Worm (Caenorhabditis elegans) whole organism, L4 larva: Measurements from ENCODE around the gene slcf-1.

Source experiments
- F37D6.2 ChIP-seq: sonication (generic microtip); optimal IDR thresholded peaks from 2 replicates; lab custom pipeline; 2016; ENCODE audit warnings: mild to moderate bottlenecking, missing genetic modification characterization, missing compliant biosample characterization
- R02D3.7 ChIP-seq: fragments of 150-350 bp; sonication (generic microtip); optimal IDR thresholded peaks from 3 replicates; lab custom pipeline; 2014; ENCODE audit warnings: missing biosample characterization, missing genetic modification characterization
- Y105C5A.15 ChIP-seq: fragments of 200-800 bp; sonication (Bioruptor generic); IDR thresholded peaks from 2 replicates; pipeline ENCODE4 v1.3.6; 2022; ENCODE audit warnings: missing genetic modification characterization, missing compliant biosample characterization
- aly-2 ChIP-seq: sonication (generic microtip); optimal IDR thresholded peaks from 2 replicates; lab custom pipeline; 2018; ENCODE audit warnings: missing biosample characterization, missing genetic modification characterization
- ama-1 ChIP-seq: fragments of 150-350 bp; optimal IDR thresholded peaks from 2 replicates; lab custom pipeline; 2014; ENCODE audit warnings: inconsistent platforms, mixed read lengths
- arid-1 ChIP-seq: fragments of 200-800 bp; sonication (Bioruptor generic); conservative IDR thresholded peaks from 2 replicates; pipeline ENCODE4 v1.3.6; 2022; ENCODE audit warnings: missing genetic modification reagents, missing genetic modification characterization, missing compliant biosample characterization
- attf-4 ChIP-seq: sonication (generic microtip); optimal IDR thresholded peaks from 3 replicates; lab custom pipeline; 2017; ENCODE audit warnings: missing biosample characterization, missing genetic modification characterization
- ceh-20 ChIP-seq: fragments of 200-800 bp; sonication (Bioruptor generic); IDR thresholded peaks from 2 replicates; pipeline ENCODE4 v1.3.6; 2022; ENCODE audit warnings: missing genetic modification reagents, missing genetic modification characterization, missing compliant biosample characterization
- ceh-32 ChIP-seq: sonication (generic microtip); optimal IDR thresholded peaks from 2 replicates; lab custom pipeline; 2016; ENCODE audit warnings: mild to moderate bottlenecking, missing genetic modification characterization, missing compliant biosample characterization; ENCODE audit not compliant: poor library complexity
- ceh-44 ChIP-seq: fragments of 200-800 bp; sonication (Bioruptor generic); IDR thresholded peaks from 2 replicates; pipeline ENCODE4 v1.3.6; 2022; ENCODE audit warnings: missing genetic modification reagents, missing genetic modification characterization, missing compliant biosample characterization
- ces-1 ChIP-seq: fragments of 150-350 bp; sonication (generic microtip); optimal IDR thresholded peaks from 4 replicates; lab custom pipeline; 2014; ENCODE audit warnings: missing biosample characterization, missing genetic modification reagents, missing genetic modification characterization
- daf-16 ChIP-seq, 3 experiments: sonication (generic microtip); optimal IDR thresholded peaks; 2 replicates each; lab custom pipeline; 2016 to 2017; ENCODE audit warnings: missing genetic modification characterization in 3 of 3, missing genetic modification reagents in 3 of 3, mild to moderate bottlenecking in 2 of 3, missing compliant biosample characterization in 2 of 3, missing biosample characterization in 1 of 3, moderate library complexity in 1 of 3
- daf-19 ChIP-seq: fragments of 200-800 bp; sonication (Bioruptor generic); conservative IDR thresholded peaks from 2 replicates; pipeline ENCODE4 v1.3.6; 2022; ENCODE audit warnings: missing genetic modification characterization, missing compliant biosample characterization
- daf-8 ChIP-seq: fragments of 200-800 bp; sonication (Bioruptor generic); IDR thresholded peaks from 2 replicates; pipeline ENCODE4 v1.3.6; 2022; ENCODE audit warnings: missing genetic modification characterization, missing compliant biosample characterization
- dmd-6 ChIP-seq: fragments of 200-800 bp; sonication (Bioruptor generic); IDR thresholded peaks from 2 replicates; pipeline ENCODE4 v1.3.6; 2022; ENCODE audit warnings: missing genetic modification reagents, missing genetic modification characterization, missing compliant biosample characterization
- dmd-9 ChIP-seq: fragments of 200-800 bp; sonication (Bioruptor generic); IDR thresholded peaks from 2 replicates; pipeline ENCODE4 v1.3.6; 2022; ENCODE audit warnings: missing genetic modification reagents, missing genetic modification characterization, missing compliant biosample characterization
- dve-1 ChIP-seq: sonication (generic microtip); optimal IDR thresholded peaks from 2 replicates; lab custom pipeline; 2017; ENCODE audit warnings: antibody characterized with exemption, mild to moderate bottlenecking, missing genetic modification characterization, missing compliant biosample characterization; ENCODE audit not compliant: insufficient read depth
- fkh-10 ChIP-seq: fragments of 150-350 bp; optimal IDR thresholded peaks from 2 replicates; lab custom pipeline; 2014; ENCODE audit warnings: missing biosample characterization, missing genetic modification reagents, missing genetic modification characterization
- fos-1 ChIP-seq: fragments of 150-350 bp; optimal IDR thresholded peaks from 2 replicates; lab custom pipeline; 2014; ENCODE audit warnings: missing biosample characterization, missing genetic modification characterization
- gei-8 ChIP-seq: fragments of 200-800 bp; sonication (Bioruptor generic); optimal IDR thresholded peaks from 2 replicates; lab custom pipeline; 2018; ENCODE audit warnings: mild to moderate bottlenecking, missing genetic modification characterization, missing compliant biosample characterization
- hif-1 ChIP-seq, 2 experiments: sonication (generic microtip); optimal IDR thresholded peaks; 2 replicates each; lab custom pipeline; 2016 to 2017; ENCODE audit warnings: missing compliant biosample characterization in 2 of 2, missing genetic modification characterization in 2 of 2, missing genetic modification reagents in 2 of 2, missing genotype in 2 of 2, mild to moderate bottlenecking in 1 of 2
- hlh-11 ChIP-seq: fragments of 200-800 bp; sonication (Bioruptor generic); optimal IDR thresholded peaks from 2 replicates; lab custom pipeline; 2018; ENCODE audit warnings: mild to moderate bottlenecking, missing genetic modification characterization, missing compliant biosample characterization
- hlh-30 ChIP-seq: sonication (generic microtip); optimal IDR thresholded peaks from 2 replicates; lab custom pipeline; 2017; ENCODE audit warnings: antibody characterized with exemption, mild to moderate bottlenecking, missing genetic modification characterization, missing compliant biosample characterization; ENCODE audit not compliant: insufficient read depth
- hmg-1.1 ChIP-seq: fragments of 200-800 bp; sonication (Bioruptor generic); IDR thresholded peaks from 2 replicates; pipeline ENCODE4 v1.3.6; 2022; ENCODE audit warnings: missing genetic modification reagents, missing genetic modification characterization, missing compliant biosample characterization
- lin-13 ChIP-seq: fragments of 150-350 bp; optimal IDR thresholded peaks from 2 replicates; lab custom pipeline; 2014; ENCODE audit warnings: missing biosample characterization, missing genetic modification reagents, missing genetic modification characterization
- lin-15B ChIP-seq: fragments of 150-350 bp; sonication (generic microtip); optimal IDR thresholded peaks from 3 replicates; lab custom pipeline; 2014; ENCODE audit warnings: missing biosample characterization, missing genetic modification characterization
- lsy-2 ChIP-seq, 2 experiments: fragments of 150-350 bp in 1 of 2; sonication (generic microtip) in 1 of 2; optimal IDR thresholded peaks; 2 replicates each; lab custom pipeline; 2014 to 2017; ENCODE audit warnings: missing biosample characterization in 2 of 2, missing genetic modification characterization in 2 of 2
- madf-5 ChIP-seq, 2 experiments: fragments of 200-800 bp; sonication (Bioruptor generic); IDR thresholded peaks; 2 replicates each; pipeline ENCODE4 v1.3.6; 2022; ENCODE audit warnings: missing compliant biosample characterization in 2 of 2, missing genetic modification characterization in 2 of 2
- mdl-1 ChIP-seq, 2 experiments: fragments of 150-350 bp in 1 of 2; sonication (generic microtip) in 1 of 2; optimal IDR thresholded peaks; 2 replicates each; lab custom pipeline; 2014 to 2017; ENCODE audit warnings: missing biosample characterization in 2 of 2, missing genetic modification characterization in 2 of 2
- mdt-29 ChIP-seq: fragments of 200-800 bp; sonication (Bioruptor generic); IDR thresholded peaks from 2 replicates; pipeline ENCODE4 v1.3.6; 2022; ENCODE audit warnings: missing genetic modification reagents, missing genetic modification characterization, missing compliant biosample characterization
- mep-1 ChIP-seq: fragments of 150-350 bp; sonication (generic microtip); optimal IDR thresholded peaks from 3 replicates; lab custom pipeline; 2014; ENCODE audit warnings: missing biosample characterization, missing genetic modification characterization
- mes-2 ChIP-seq: sonication (generic microtip); optimal IDR thresholded peaks from 2 replicates; lab custom pipeline; 2016; ENCODE audit warnings: missing genotype, mild to moderate bottlenecking, missing genetic modification characterization, missing compliant biosample characterization; ENCODE audit not compliant: poor library complexity, severe bottlenecking
- nhr-10 ChIP-seq: fragments of 150-350 bp; optimal IDR thresholded peaks from 2 replicates; lab custom pipeline; 2014; ENCODE audit warnings: missing biosample characterization, missing genetic modification characterization
- nhr-111 ChIP-seq: fragments of 200-800 bp; sonication (Bioruptor generic); optimal IDR thresholded peaks from 2 replicates; lab custom pipeline; 2018; ENCODE audit warnings: mild to moderate bottlenecking, missing genetic modification characterization, missing compliant biosample characterization
- nhr-237 ChIP-seq: sonication (generic microtip); optimal IDR thresholded peaks from 2 replicates; lab custom pipeline; 2017; ENCODE audit warnings: missing biosample characterization, missing genetic modification characterization
- nhr-28 ChIP-seq: fragments of 150-350 bp; optimal IDR thresholded peaks from 2 replicates; lab custom pipeline; 2014; ENCODE audit warnings: missing biosample characterization, missing genetic modification characterization
- nhr-41 ChIP-seq: fragments of 200-800 bp; sonication (Bioruptor generic); IDR thresholded peaks from 2 replicates; pipeline ENCODE4 v1.3.6; 2022; ENCODE audit warnings: missing genetic modification reagents, missing genetic modification characterization, missing compliant biosample characterization
- nhr-6 ChIP-seq: fragments of 150-350 bp; optimal IDR thresholded peaks from 2 replicates; lab custom pipeline; 2014; ENCODE audit warnings: missing biosample characterization, missing genetic modification characterization
- saeg-2 ChIP-seq: fragments of 200-800 bp; sonication (Bioruptor generic); IDR thresholded peaks from 2 replicates; pipeline ENCODE4 v1.3.6; 2022; ENCODE audit warnings: missing genetic modification reagents, missing genetic modification characterization, missing compliant biosample characterization
- skn-1 ChIP-seq: fragments of 150-350 bp; optimal IDR thresholded peaks from 2 replicates; lab custom pipeline; 2014; ENCODE audit warnings: missing biosample characterization, missing genetic modification characterization
- snpc-4 ChIP-seq: fragments of 150-350 bp; optimal IDR thresholded peaks from 2 replicates; lab custom pipeline; 2014; ENCODE audit warnings: missing biosample characterization, missing genetic modification characterization
- spr-3 ChIP-seq: fragments of 200-800 bp; sonication (Bioruptor generic); optimal IDR thresholded peaks from 2 replicates; lab custom pipeline; 2018; ENCODE audit warnings: mild to moderate bottlenecking, missing genetic modification characterization, missing compliant biosample characterization
- tag-97 ChIP-seq: fragments of 200-800 bp; sonication (Bioruptor generic); IDR thresholded peaks from 2 replicates; pipeline ENCODE4 v1.3.6; 2022; ENCODE audit warnings: missing genetic modification characterization, missing compliant biosample characterization
- tra-1 ChIP-seq: fragments of 200-800 bp; sonication (Bioruptor generic); IDR thresholded peaks from 2 replicates; pipeline ENCODE4 v1.3.6; 2022; ENCODE audit warnings: missing genetic modification reagents, missing genetic modification characterization, missing compliant biosample characterization
- unc-62 ChIP-seq, 3 experiments: fragments of 150-350 bp in 1 of 3; sonication (generic microtip); optimal IDR thresholded peaks in 2 of 3; peaks in 1 of 3; 1 replicate in 1 of 3; 2 replicates in 2 of 3; lab custom pipeline; 2014 to 2017; ENCODE audit warnings: missing biosample characterization in 3 of 3, missing genetic modification characterization in 3 of 3, missing genetic modification reagents in 3 of 3, missing genotype in 1 of 3
- vab-7 ChIP-seq: fragments of 200-800 bp; sonication (Bioruptor generic); IDR thresholded peaks from 2 replicates; pipeline ENCODE4 v1.3.6; 2022; ENCODE audit warnings: missing genetic modification reagents, missing genetic modification characterization, missing compliant biosample characterization
- ztf-11 ChIP-seq: fragments of 150-350 bp; optimal IDR thresholded peaks from 2 replicates; lab custom pipeline; 2014; ENCODE audit warnings: missing biosample characterization, missing genetic modification characterization

Gene slcf-1

ce11 chrX:10527414-10527813, 1.7 kb upstream of the slcf-1 start:
- TF ChIP-seq fkh-10, result no peak
- TF ChIP-seq fos-1 (tag; lab: Kevin White, UChicago), result no peak
- no peak for TF ChIP-seq hif-1 (tag; optimal IDR thresholded peaks at IDR 0.05; lab: Kevin White, UChicago)
- TF ChIP-seq mdl-1 (tag; optimal IDR thresholded peaks at IDR 0.05; lab: Kevin White, UChicago), result peak in 1 of 2 experiments; percentile 37
- no peak for TF ChIP-seq ceh-32 (tag; lab: Kevin White, UChicago)
- TF ChIP-seq nhr-41 (GFP tag; lab: Robert Waterston, UW), result no peak
- no peak for TF ChIP-seq lin-13 (GFP tag; lab: Kevin White, UChicago)
- TF ChIP-seq snpc-4 (tag; lab: Kevin White, UChicago), result no peak
- TF ChIP-seq nhr-10 (tag; lab: Kevin White, UChicago), result no peak
- TF ChIP-seq dve-1 (tag; lab: Kevin White, UChicago), result peak; percentile 50
- no peak for TF ChIP-seq lsy-2 (tag; optimal IDR thresholded peaks at IDR 0.05; lab: Kevin White, UChicago)
- peak; percentile 58 for TF ChIP-seq hlh-11 (tag; lab: Kevin White, UChicago)
- TF ChIP-seq dmd-9 (GFP tag; lab: Robert Waterston, UW), result no peak
- no peak for TF ChIP-seq ceh-20
- no peak for TF ChIP-seq F37D6.2
- peak; percentile 73 for TF ChIP-seq dmd-6 (GFP tag; lab: Robert Waterston, UW)
- TF ChIP-seq unc-62 (GFP tag; optimal IDR thresholded peaks at IDR 0.05 in 1 of 2; lab: Kevin White, UChicago), result peak in 1 of 2 experiments; percentile 14
- no peak for TF ChIP-seq unc-62 (tag; optimal IDR thresholded peaks at IDR 0.05; lab: Kevin White, UChicago)
- peak; percentile 20 for TF ChIP-seq nhr-28 (tag; lab: Kevin White, UChicago)
- TF ChIP-seq ces-1 (GFP tag; lab: Kevin White, UChicago), result no peak
- no peak for TF ChIP-seq daf-16 (GFP tag; optimal IDR thresholded peaks at IDR 0.05; lab: Kevin White, UChicago)
- peak; percentile 57 for TF ChIP-seq daf-16 (tag; optimal IDR thresholded peaks at IDR 0.05; lab: Kevin White, UChicago)
- TF ChIP-seq attf-4 (tag; lab: Kevin White, UChicago), result no peak
- TF ChIP-seq ztf-11 (tag; lab: Kevin White, UChicago), result no peak
- TF ChIP-seq tra-1 (GFP tag; lab: Robert Waterston, UW), result no peak
- no peak for TF ChIP-seq lin-15B (tag; lab: Kevin White, UChicago)
- TF ChIP-seq aly-2 (tag; lab: Kevin White, UChicago), result no peak
- peak; percentile 8 for TF ChIP-seq mes-2 (tag; lab: Kevin White, UChicago)
- peak; percentile 67 for TF ChIP-seq hlh-30 (tag; lab: Kevin White, UChicago)
- no peak for TF ChIP-seq skn-1 (tag; lab: Kevin White, UChicago)
- TF ChIP-seq mdt-29 (GFP tag; lab: Robert Waterston, UW), result no peak
- no peak for TF ChIP-seq hmg-1.1
- TF ChIP-seq nhr-237 (tag; lab: Kevin White, UChicago), result no peak
- TF ChIP-seq tag-97 (GFP tag; lab: Robert Waterston, UW), result no peak

ce11 chrX:10532180-10532833, 3.2 kb downstream of the slcf-1 start:
- TF ChIP-seq mep-1 (tag; lab: Kevin White, UChicago) (peak; percentile 24), ceh-44 (GFP tag; lab: Robert Waterston, UW) (no peak), ceh-20 (no peak), hlh-30 (tag; lab: Kevin White, UChicago) (peak; percentile 23), madf-5 (GFP tag; IDR thresholded peaks at IDR 0.05; lab: Robert Waterston, UW) (no peak), daf-19 (GFP tag; lab: Robert Waterston, UW) (no peak), saeg-2 (GFP tag; lab: Robert Waterston, UW) (no peak), ama-1 (lab: Kevin White, UChicago) (no peak), Y105C5A.15 (no peak), tra-1 (GFP tag; lab: Robert Waterston, UW) (no peak), mdl-1 (tag; optimal IDR thresholded peaks at IDR 0.05; lab: Kevin White, UChicago) (peak in 1 of 2 experiments; percentile 3), spr-3 (GFP tag; lab: Kevin White, UChicago) (no peak), nhr-28 (tag; lab: Kevin White, UChicago) (peak; percentile 40), nhr-6 (tag; lab: Kevin White, UChicago) (no peak), vab-7 (no peak), aly-2 (tag; lab: Kevin White, UChicago) (no peak), arid-1 (no peak), ces-1 (GFP tag; lab: Kevin White, UChicago) (no peak), R02D3.7 (no peak), nhr-111 (GFP tag; lab: Kevin White, UChicago) (no peak), gei-8 (GFP tag; lab: Kevin White, UChicago) (no peak), daf-8 (no peak), snpc-4 (tag; lab: Kevin White, UChicago) (no peak)
